Fruit fly (Drosophila melanogaster) whole organism, wandering third instar larva: ENCODE measurements around the gene Sf3b3.
A peak's percentile ranks its signal among the peaks of the same experiment; 100 is the strongest.

Experiments
- Abd-B ChIP-seq: fragments of >200 bp; optimal IDR thresholded peaks from 2 replicates; lab custom pipeline; 2017; ENCODE audit warnings: missing biosample characterization, missing genetic modification characterization
- CG32264 ChIP-seq: fragments of 200-800 bp; sonication (Bioruptor generic); optimal IDR thresholded peaks from 2 replicates; lab custom pipeline; 2016; ENCODE audit warnings: missing biosample characterization, missing genetic modification characterization
- CG9705 ChIP-seq: fragments of 200-800 bp; sonication (Bioruptor generic); optimal IDR thresholded peaks from 2 replicates; lab custom pipeline; 2018; ENCODE audit warnings: missing biosample characterization, mild to moderate bottlenecking, missing genetic modification characterization
- CrebA ChIP-seq: fragments of 200-800 bp; sonication (Bioruptor generic); optimal IDR thresholded peaks from 2 replicates; lab custom pipeline; 2016; ENCODE audit warnings: missing biosample characterization, mild to moderate bottlenecking, missing genetic modification characterization, borderline replicate concordance
- Dfd ChIP-seq: fragments of >200 bp; optimal IDR thresholded peaks from 2 replicates; lab custom pipeline; 2017; ENCODE audit warnings: missing biosample characterization, missing genetic modification characterization
- GATAd ChIP-seq: sonication (Bioruptor generic); optimal IDR thresholded peaks from 2 replicates; lab custom pipeline; 2016; ENCODE audit warnings: missing biosample characterization, missing genetic modification characterization
- HLH106 ChIP-seq: fragments of 200-800 bp; optimal IDR thresholded peaks from 3 replicates; lab custom pipeline; 2019; ENCODE audit warnings: missing biosample characterization, mild to moderate bottlenecking, missing genetic modification characterization, moderate library complexity
- Hnf4 ChIP-seq: fragments of 200-800 bp; sonication (Bioruptor generic); optimal IDR thresholded peaks from 2 replicates; lab custom pipeline; 2016; ENCODE audit warnings: missing biosample characterization, mild to moderate bottlenecking, missing genetic modification characterization
- Hr78 ChIP-seq: fragments of >200 bp; optimal IDR thresholded peaks from 2 replicates; lab custom pipeline; 2017; ENCODE audit warnings: missing biosample characterization, missing genetic modification characterization
- Hr83 ChIP-seq: fragments of 200-300 bp; sonication (Bioruptor generic); optimal IDR thresholded peaks from 2 replicates; lab custom pipeline; 2016; ENCODE audit warnings: missing biosample characterization, mild to moderate bottlenecking, missing genetic modification characterization, moderate library complexity; ENCODE audit not compliant: poor library complexity, severe bottlenecking
- Jra ChIP-seq: sonication (Bioruptor generic); optimal IDR thresholded peaks from 2 replicates; lab custom pipeline; 2016; ENCODE audit warnings: missing biosample characterization, missing genetic modification characterization
- Myc ChIP-seq: fragments of >200 bp; optimal IDR thresholded peaks from 2 replicates; lab custom pipeline; 2017
- N ChIP-seq: fragments of >200 bp; optimal IDR thresholded peaks from 2 replicates; lab custom pipeline; 2018; ENCODE audit warnings: missing biosample characterization, missing external identifiers, missing genetic modification characterization
- OdsH ChIP-seq: fragments of 200-800 bp; sonication (Bioruptor generic); optimal IDR thresholded peaks from 2 replicates; lab custom pipeline; 2016; ENCODE audit warnings: missing biosample characterization, mild to moderate bottlenecking, missing genetic modification characterization
- Sp1 ChIP-seq: fragments of 200-800 bp; sonication (Bioruptor generic); optimal IDR thresholded peaks from 3 replicates; lab custom pipeline; 2019; ENCODE audit warnings: missing biosample characterization, mild to moderate bottlenecking, missing genetic modification characterization, moderate library complexity
- Vsx2 ChIP-seq: fragments of 200-300, 225-300 bp; sonication (Bioruptor generic); optimal IDR thresholded peaks from 2 replicates; lab custom pipeline; 2018; ENCODE audit warnings: missing biosample characterization, missing genetic modification characterization; ENCODE audit not compliant: partially characterized antibody
- brk ChIP-seq: fragments of 200-800 bp; sonication (Bioruptor generic); optimal IDR thresholded peaks from 2 replicates; lab custom pipeline; 2016; ENCODE audit warnings: missing biosample characterization, mild to moderate bottlenecking, missing genetic modification characterization
- dl ChIP-seq, 2 experiments: fragments of 175-275, 200-275 bp in 1 of 2; fragments of 200-275 bp in 1 of 2; sonication (Bioruptor generic); optimal IDR thresholded peaks; lab custom pipeline; 2018; ENCODE audit warnings: mild to moderate bottlenecking in 2 of 2, missing biosample characterization in 2 of 2, missing genetic modification characterization in 2 of 2, moderate library complexity in 2 of 2; ENCODE audit not compliant: partially characterized antibody in 2 of 2, insufficient read depth in 1 of 2
- dmrt93B ChIP-seq: fragments of 200-800 bp; sonication (Bioruptor generic); optimal IDR thresholded peaks from 2 replicates; lab custom pipeline; 2018; ENCODE audit warnings: missing biosample characterization, mild to moderate bottlenecking, missing genetic modification characterization
- dsf ChIP-seq: sonication (Bioruptor generic); optimal IDR thresholded peaks from 2 replicates; lab custom pipeline; 2016; ENCODE audit warnings: missing biosample characterization, missing genetic modification characterization, borderline replicate concordance
- ey ChIP-seq: fragments of 200-800 bp; sonication (Bioruptor generic); optimal IDR thresholded peaks from 2 replicates; lab custom pipeline; 2016; ENCODE audit warnings: missing biosample characterization, missing genetic modification characterization
- foxo ChIP-seq, 2 experiments: fragments of 200-800 bp; sonication (Bioruptor generic); optimal IDR thresholded peaks; 2 replicates in 1 of 2; 3 replicates in 1 of 2; lab custom pipeline; 2016 to 2017; ENCODE audit warnings: missing biosample characterization in 2 of 2, missing genetic modification characterization in 2 of 2
- fru ChIP-seq: fragments of 200-800 bp; sonication (Bioruptor generic); optimal IDR thresholded peaks from 3 replicates; lab custom pipeline; 2016; ENCODE audit warnings: missing biosample characterization, mild to moderate bottlenecking, missing genetic modification characterization
- h ChIP-seq: fragments of 200-800 bp; sonication (Bioruptor generic); optimal IDR thresholded peaks from 3 replicates; lab custom pipeline; 2016; ENCODE audit warnings: missing biosample characterization, mild to moderate bottlenecking, missing genetic modification characterization
- jim ChIP-seq: fragments of 175-275, 200-325 bp; sonication (Bioruptor generic); optimal IDR thresholded peaks from 2 replicates; lab custom pipeline; 2016; ENCODE audit warnings: missing biosample characterization, mild to moderate bottlenecking, missing genetic modification characterization
- pan ChIP-seq: fragments of >200 bp; optimal IDR thresholded peaks from 2 replicates; lab custom pipeline; 2017
- psq ChIP-seq: fragments of 200-800 bp; sonication (Bioruptor generic); optimal IDR thresholded peaks from 3 replicates; lab custom pipeline; 2017; ENCODE audit warnings: missing biosample characterization, mild to moderate bottlenecking, missing genetic modification characterization, moderate library complexity
- rgr ChIP-seq: fragments of 200-800 bp; sonication (Bioruptor generic); optimal IDR thresholded peaks from 3 replicates; lab custom pipeline; 2016; ENCODE audit warnings: missing biosample characterization, mild to moderate bottlenecking, missing genetic modification characterization
- sage ChIP-seq: fragments of 200-800 bp; sonication (Bioruptor generic); optimal IDR thresholded peaks from 2 replicates; lab custom pipeline; 2016; ENCODE audit warnings: missing biosample characterization, mild to moderate bottlenecking, missing genetic modification characterization
- sv ChIP-seq: fragments of 200-800 bp; sonication (Bioruptor generic); optimal IDR thresholded peaks from 3 replicates; lab custom pipeline; 2016; ENCODE audit warnings: missing biosample characterization, missing genetic modification characterization
- tai ChIP-seq: sonication (Bioruptor generic); optimal IDR thresholded peaks from 2 replicates; lab custom pipeline; 2016; ENCODE audit warnings: missing biosample characterization, missing genetic modification characterization
- usp ChIP-seq: fragments of >200 bp; optimal IDR thresholded peaks from 2 replicates; lab custom pipeline; 2017; ENCODE audit warnings: missing biosample characterization, missing genetic modification characterization
- woc ChIP-seq: sonication (Bioruptor generic); optimal IDR thresholded peaks from 2 replicates; lab custom pipeline; 2016; ENCODE audit warnings: missing biosample characterization, mild to moderate bottlenecking, missing genetic modification characterization

The Sf3b3 gene

DNA sequence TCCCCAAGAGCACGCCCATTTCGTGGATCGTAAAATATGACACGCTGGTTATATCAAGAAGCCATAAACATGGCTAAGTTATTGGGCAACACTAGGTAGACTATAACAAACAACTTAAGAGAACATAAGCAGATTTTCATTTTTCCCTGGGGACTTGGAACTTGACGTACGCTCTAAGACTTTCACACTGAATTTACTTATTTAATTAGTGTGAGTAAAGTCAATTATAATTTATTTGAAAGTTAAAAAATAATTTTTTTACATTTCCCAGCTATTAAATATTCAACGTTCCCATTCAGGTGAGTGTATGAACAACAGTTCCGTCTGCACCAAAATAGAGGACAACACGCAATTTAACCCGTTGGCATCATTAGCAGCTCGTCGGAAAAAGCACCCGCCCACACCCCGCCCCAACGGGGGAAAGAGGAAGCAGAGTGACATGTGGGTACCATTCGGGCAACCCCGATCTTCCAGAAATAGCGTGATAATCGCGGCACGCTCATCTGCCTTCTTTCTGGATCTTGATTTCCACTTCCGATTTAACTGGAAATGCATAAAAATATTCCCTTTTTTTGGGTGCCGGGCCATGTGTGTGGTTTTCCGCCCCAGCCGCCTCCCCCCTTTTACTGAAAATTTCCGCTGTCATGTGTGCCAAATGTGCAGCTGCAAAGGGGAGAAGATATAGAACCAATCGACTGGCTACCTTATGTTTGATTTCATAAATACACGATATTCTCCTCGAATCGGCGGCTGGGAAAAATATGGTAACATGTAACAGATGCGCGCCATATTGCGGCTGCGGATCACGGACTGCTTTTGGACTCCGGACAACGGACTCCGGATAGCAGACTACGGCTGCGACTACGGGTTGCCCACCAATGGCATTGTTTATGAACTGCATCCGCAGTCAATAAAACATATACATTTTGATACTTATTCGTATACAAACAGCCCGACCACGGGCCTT is 17.7 kb downstream of the Sf3b3 start:
- TF ChIP-seq Hr78 (GFP tag; lab: Kevin White, UChicago) (no peak), fru (GFP tag; lab: Kevin White, UChicago) (no peak), CG32264 (GFP tag; lab: Kevin White, UChicago) (no peak), Vsx2 (GFP tag; lab: Kevin White, UChicago) (no peak), Myc (lab: Kevin White, UChicago) (no peak), dl (GFP tag; optimal IDR thresholded peaks at IDR 0.05; lab: Kevin White, UChicago; ENCODE audit: insufficient read depth in 1 of 2, partially characterized antibody in 2 of 2) (no peak), brk (GFP tag; lab: Kevin White, UChicago) (no peak), dsf (GFP tag; lab: Kevin White, UChicago) (no peak), pan (lab: Kevin White, UChicago) (no peak), N (GFP tag; lab: Kevin White, UChicago) (no peak), foxo (GFP tag; optimal IDR thresholded peaks at IDR 0.05; lab: Kevin White, UChicago) (no peak), psq (GFP tag; lab: Kevin White, UChicago) (no peak), tai (GFP tag; lab: Kevin White, UChicago) (no peak), rgr (no peak), woc (GFP tag; lab: Kevin White, UChicago) (no peak)

DNA sequence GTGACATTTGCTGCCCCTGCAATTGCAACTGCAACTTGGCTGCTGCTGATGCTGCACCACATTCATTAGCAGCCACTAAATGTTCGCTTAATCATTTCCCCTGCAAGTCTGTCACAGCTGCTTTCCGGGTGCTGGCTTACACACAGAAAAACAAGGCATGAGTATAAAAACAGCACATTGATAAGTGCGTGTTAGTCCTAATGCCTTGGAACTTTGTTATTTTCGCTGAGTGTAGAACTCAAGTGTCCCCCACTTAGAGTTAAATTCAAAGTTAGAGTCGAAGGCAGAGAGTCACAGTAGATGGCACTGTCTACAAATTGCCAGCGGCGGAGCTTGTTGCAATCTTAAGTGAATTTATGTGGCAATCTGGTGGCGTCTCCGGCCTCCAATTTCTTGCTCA is 19.3 kb downstream of the Sf3b3 start:
- TF ChIP-seq sage (GFP tag; lab: Kevin White, UChicago) (no peak), CG9705 (GFP tag; lab: Kevin White, UChicago) (no peak), Dfd (GFP tag; lab: Kevin White, UChicago) (no peak), Myc (lab: Kevin White, UChicago) (no peak), tai (GFP tag; lab: Kevin White, UChicago) (no peak), Hnf4 (GFP tag; lab: Kevin White, UChicago) (no peak), h (GFP tag; lab: Kevin White, UChicago) (no peak), rgr (no peak), jim (GFP tag; lab: Kevin White, UChicago) (no peak), dsf (GFP tag; lab: Kevin White, UChicago) (no peak), HLH106 (tag; lab: Kevin White, UChicago) (no peak), Vsx2 (GFP tag; lab: Kevin White, UChicago) (no peak), CrebA (GFP tag; lab: Kevin White, UChicago) (no peak), Jra (no peak)

DNA sequence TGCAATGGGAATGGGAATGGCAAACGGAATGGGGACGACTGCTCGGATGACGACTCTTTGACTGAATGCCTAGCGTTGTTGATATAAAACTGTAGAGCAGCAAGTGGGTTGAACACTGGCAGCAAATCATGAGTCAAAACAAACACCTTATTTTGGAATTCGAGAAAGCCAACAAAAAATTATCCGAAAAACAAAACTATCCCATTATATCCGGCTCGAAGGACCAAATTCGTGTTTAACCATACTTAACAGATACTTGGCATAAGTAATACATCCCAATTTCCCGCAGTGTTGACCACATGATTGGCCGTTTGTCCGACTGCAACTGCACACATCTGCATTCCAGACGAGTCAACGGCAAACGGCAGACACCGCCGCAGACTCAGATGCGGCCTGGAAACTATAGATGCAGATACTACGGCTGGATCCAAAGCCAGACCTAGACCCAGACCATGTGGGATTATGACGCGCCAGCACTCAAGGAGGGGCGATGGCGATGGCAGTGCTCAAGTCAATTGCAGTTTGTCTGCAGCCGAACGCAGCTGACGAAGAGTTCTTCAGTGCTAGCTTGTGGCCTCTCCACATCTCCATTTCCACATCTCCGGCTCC is 19.9 kb downstream of the Sf3b3 start:
- TF ChIP-seq jim (GFP tag; lab: Kevin White, UChicago) (no peak), CG9705 (GFP tag; lab: Kevin White, UChicago) (no peak), foxo (GFP tag; optimal IDR thresholded peaks at IDR 0.05; lab: Kevin White, UChicago) (peak in 1 of 2 experiments; percentile 18), brk (GFP tag; lab: Kevin White, UChicago) (no peak), Abd-B (GFP tag; lab: Kevin White, UChicago) (no peak), dsf (GFP tag; lab: Kevin White, UChicago) (no peak), ey (peak; percentile 32), tai (GFP tag; lab: Kevin White, UChicago) (no peak), woc (GFP tag; lab: Kevin White, UChicago) (no peak), Sp1 (GFP tag; lab: Kevin White, UChicago) (no peak), Jra (no peak), rgr (no peak), Hr83 (GFP tag; lab: Kevin White, UChicago) (no peak), h (GFP tag; lab: Kevin White, UChicago) (peak; percentile 10), usp (GFP tag; lab: Kevin White, UChicago) (no peak), N (GFP tag; lab: Kevin White, UChicago) (no peak)

dm6 chr3L:811816-812215 is 21.4 kb downstream of the Sf3b3 start:
- TF ChIP-seq tai (GFP tag; lab: Kevin White, UChicago) (no peak), dl (GFP tag; optimal IDR thresholded peaks at IDR 0.05; lab: Kevin White, UChicago; ENCODE audit: insufficient read depth in 1 of 2, partially characterized antibody in 2 of 2) (no peak), Vsx2 (GFP tag; lab: Kevin White, UChicago) (no peak), dmrt93B (GFP tag; lab: Kevin White, UChicago) (no peak), sage (GFP tag; lab: Kevin White, UChicago) (no peak), foxo (GFP tag; optimal IDR thresholded peaks at IDR 0.05; lab: Kevin White, UChicago) (no peak), Abd-B (GFP tag; lab: Kevin White, UChicago) (no peak), OdsH (no peak), sv (no peak), Jra (no peak), Sp1 (GFP tag; lab: Kevin White, UChicago) (no peak), jim (GFP tag; lab: Kevin White, UChicago) (no peak), GATAd (GFP tag; lab: Kevin White, UChicago) (no peak)
